Fruit fly (Drosophila melanogaster) whole organism, prepupa: ENCODE data around the gene Pk34A.
A peak's percentile ranks its signal among the peaks of the same experiment; 100 is the strongest.

Source experiments
- Blimp-1 ChIP-seq: fragments of 200-800 bp; sonication (Bioruptor generic); optimal IDR thresholded peaks from 3 replicates; lab custom pipeline; 2017; ENCODE audit warnings: missing biosample characterization, missing genetic modification characterization, mild to moderate bottlenecking, moderate library complexity, missing genetic modification reagents
- CG10631 ChIP-seq: fragments of 200-800 bp; sonication (Bioruptor generic); optimal IDR thresholded peaks from 2 replicates; lab custom pipeline; 2016; ENCODE audit warnings: missing biosample characterization, missing genetic modification characterization
- CG11294 ChIP-seq: fragments of 200-800 bp; sonication (Bioruptor generic); IDR thresholded peaks from 2 replicates; pipeline ENCODE4 v1.3.6; 2022; ENCODE audit warnings: missing biosample characterization, missing genetic modification characterization
- CG11762 ChIP-seq: fragments of 200-800 bp; sonication (Bioruptor generic); optimal IDR thresholded peaks from 3 replicates; lab custom pipeline; 2016; ENCODE audit warnings: missing biosample characterization, missing genetic modification characterization; ENCODE audit not compliant: insufficient read depth
- CG1621 ChIP-seq: fragments of 200-800 bp; sonication (Bioruptor generic); optimal IDR thresholded peaks from 3 replicates; lab custom pipeline; 2018; ENCODE audit warnings: missing biosample characterization, mild to moderate bottlenecking, missing genetic modification characterization
- CG16779 ChIP-seq: fragments of 200-800 bp; sonication (Bioruptor generic); optimal IDR thresholded peaks from 3 replicates; lab custom pipeline; 2017; ENCODE audit warnings: missing biosample characterization, mild to moderate bottlenecking, missing genetic modification characterization
- CG3032 ChIP-seq: fragments of 200-800 bp; optimal IDR thresholded peaks from 2 replicates; lab custom pipeline; 2019; ENCODE audit warnings: missing biosample characterization, mild to moderate bottlenecking, missing genetic modification characterization, moderate library complexity
- CG31627 ChIP-seq: fragments of 200-800 bp; sonication (Bioruptor generic); optimal IDR thresholded peaks from 3 replicates; lab custom pipeline; 2016; ENCODE audit warnings: missing biosample characterization, missing genetic modification characterization
- CG34406 ChIP-seq: fragments of 200-800 bp; sonication (Bioruptor generic); optimal IDR thresholded peaks from 3 replicates; lab custom pipeline; 2016; ENCODE audit warnings: missing biosample characterization, missing genetic modification characterization
- CG3919 ChIP-seq: fragments of 200-800 bp; sonication (Bioruptor generic); optimal IDR thresholded peaks from 3 replicates; lab custom pipeline; 2016; ENCODE audit warnings: missing biosample characterization, missing genetic modification characterization
- CG4318 ChIP-seq: fragments of 200-800 bp; sonication (Bioruptor generic); optimal IDR thresholded peaks from 3 replicates; lab custom pipeline; 2017; ENCODE audit warnings: missing biosample characterization, mild to moderate bottlenecking, missing genetic modification characterization
- CG6163 ChIP-seq: fragments of 200-800 bp; sonication (Bioruptor generic); IDR thresholded peaks from 3 replicates; pipeline ENCODE4 v1.3.6; 2022; ENCODE audit warnings: missing biosample characterization, missing genetic modification characterization
- CG6276 ChIP-seq: fragments of 200-800 bp; sonication (Bioruptor generic); optimal IDR thresholded peaks from 2 replicates; lab custom pipeline; 2017; ENCODE audit warnings: missing biosample characterization, mild to moderate bottlenecking, missing genetic modification characterization
- CG6792 ChIP-seq: fragments of 200-800 bp; sonication (Bioruptor generic); optimal IDR thresholded peaks from 3 replicates; lab custom pipeline; 2016; ENCODE audit warnings: missing biosample characterization, missing genetic modification characterization
- CG6808 ChIP-seq: fragments of 200-800 bp; sonication (Bioruptor generic); optimal IDR thresholded peaks from 3 replicates; lab custom pipeline; 2017; ENCODE audit warnings: missing biosample characterization, missing genetic modification characterization, mild to moderate bottlenecking, moderate library complexity, missing genetic modification reagents
- CG6854 ChIP-seq: fragments of 200-800 bp; sonication (Bioruptor generic); optimal IDR thresholded peaks from 2 replicates; lab custom pipeline; 2017; ENCODE audit warnings: missing biosample characterization, mild to moderate bottlenecking, missing genetic modification characterization
- CG7368 ChIP-seq: fragments of 200-800 bp; sonication (Bioruptor generic); optimal IDR thresholded peaks from 3 replicates; lab custom pipeline; 2016; ENCODE audit warnings: missing biosample characterization, missing genetic modification characterization
- CG8632 ChIP-seq: fragments of 200-800 bp; sonication (Bioruptor generic); optimal IDR thresholded peaks from 3 replicates; lab custom pipeline; 2016; ENCODE audit warnings: missing biosample characterization, missing genetic modification characterization
- CG9139 ChIP-seq: fragments of 200-800 bp; sonication (Bioruptor generic); optimal IDR thresholded peaks from 3 replicates; lab custom pipeline; 2017; ENCODE audit warnings: missing biosample characterization, mild to moderate bottlenecking, missing genetic modification characterization
- Eip75B ChIP-seq: fragments of 200-800 bp; sonication (Bioruptor generic); optimal IDR thresholded peaks from 3 replicates; lab custom pipeline; 2016; ENCODE audit warnings: missing biosample characterization, missing genetic modification characterization
- Eip78C ChIP-seq: fragments of 200-800 bp; sonication (Bioruptor generic); peaks from one replicate; lab custom pipeline; 2016; ENCODE audit warnings: missing biosample characterization, missing genetic modification characterization
- Ets96B ChIP-seq: fragments of 200-800 bp; optimal IDR thresholded peaks from 2 replicates; lab custom pipeline; 2019; ENCODE audit warnings: missing biosample characterization, mild to moderate bottlenecking, missing genetic modification characterization, moderate library complexity
- Gug ChIP-seq: fragments of 200-800 bp; sonication (Bioruptor generic); IDR thresholded peaks from 2 replicates; pipeline ENCODE4 v1.3.6; 2022; ENCODE audit warnings: missing biosample characterization, missing genetic modification characterization
- Hr38 ChIP-seq: sonication (Bioruptor generic); optimal IDR thresholded peaks from 2 replicates; lab custom pipeline; 2016; ENCODE audit warnings: missing biosample characterization, missing genetic modification characterization
- Hr39 ChIP-seq: fragments of 200-800 bp; sonication (Bioruptor generic); optimal IDR thresholded peaks from 2 replicates; lab custom pipeline; 2016; ENCODE audit warnings: missing biosample characterization, missing genetic modification characterization
- Hr4 ChIP-seq: fragments of 200-800 bp; sonication (Bioruptor generic); optimal IDR thresholded peaks from 3 replicates; lab custom pipeline; 2016; ENCODE audit warnings: missing biosample characterization, missing genetic modification characterization
- Lpt ChIP-seq: fragments of 200-800 bp; sonication (Bioruptor generic); optimal IDR thresholded peaks from 3 replicates; lab custom pipeline; 2016; ENCODE audit warnings: missing biosample characterization, missing genetic modification characterization
- Smox ChIP-seq: fragments of 200-800 bp; sonication (Bioruptor generic); optimal IDR thresholded peaks from 3 replicates; lab custom pipeline; 2016; ENCODE audit warnings: missing biosample characterization, missing genetic modification characterization
- Sox102F ChIP-seq: fragments of 200-800 bp; sonication (Bioruptor generic); optimal IDR thresholded peaks from 2 replicates; lab custom pipeline; 2016; ENCODE audit warnings: missing biosample characterization, mild to moderate bottlenecking, missing genetic modification characterization
- Sox14 ChIP-seq: fragments of 200-800 bp; sonication (Bioruptor generic); optimal IDR thresholded peaks from 3 replicates; lab custom pipeline; 2016; ENCODE audit warnings: missing biosample characterization, missing genetic modification characterization
- Sox15 ChIP-seq: fragments of 200-800 bp; sonication (Bioruptor generic); optimal IDR thresholded peaks from 3 replicates; lab custom pipeline; 2016; ENCODE audit warnings: missing biosample characterization, missing genetic modification characterization
- achi ChIP-seq: fragments of 200-800 bp; sonication (Bioruptor generic); optimal IDR thresholded peaks from 3 replicates; lab custom pipeline; 2016; ENCODE audit warnings: missing biosample characterization, missing genetic modification characterization
- acj6 ChIP-seq: fragments of 200-800 bp; sonication (Bioruptor generic); optimal IDR thresholded peaks from 3 replicates; lab custom pipeline; 2016; ENCODE audit warnings: missing biosample characterization, missing genetic modification characterization
- cyc ChIP-seq: fragments of 200-800 bp; sonication (Bioruptor generic); optimal IDR thresholded peaks from 3 replicates; lab custom pipeline; 2016; ENCODE audit warnings: missing biosample characterization, missing genetic modification characterization
- dac ChIP-seq: fragments of 200-800 bp; sonication (Bioruptor generic); optimal IDR thresholded peaks from 2 replicates; lab custom pipeline; 2017; ENCODE audit warnings: missing biosample characterization, mild to moderate bottlenecking, missing genetic modification characterization
- fkh ChIP-seq: fragments of 200-800 bp; sonication (Bioruptor generic); optimal IDR thresholded peaks from 3 replicates; lab custom pipeline; 2017; ENCODE audit warnings: missing biosample characterization, mild to moderate bottlenecking, missing genetic modification characterization, moderate library complexity
- pdm3 ChIP-seq: fragments of 200-800 bp; sonication (Bioruptor generic); optimal IDR thresholded peaks from 3 replicates; lab custom pipeline; 2016; ENCODE audit warnings: missing biosample characterization, missing genetic modification characterization
- salr ChIP-seq, 2 experiments: fragments of 200-800 bp; sonication (Bioruptor generic); optimal IDR thresholded peaks; 3 replicates each; lab custom pipeline; 2016 to 2018; ENCODE audit warnings: missing biosample characterization in 2 of 2, missing genetic modification characterization in 2 of 2, mild to moderate bottlenecking in 1 of 2
- spab ChIP-seq: fragments of 200-800 bp; sonication (Bioruptor generic); optimal IDR thresholded peaks from 2 replicates; lab custom pipeline; 2017; ENCODE audit warnings: missing biosample characterization, mild to moderate bottlenecking, missing genetic modification characterization, missing genetic modification reagents
- ss ChIP-seq, 2 experiments: fragments of 200-800 bp; sonication (Bioruptor generic); optimal IDR thresholded peaks; 2 replicates in 1 of 2; 3 replicates in 1 of 2; lab custom pipeline; 2017 to 2018; ENCODE audit warnings: mild to moderate bottlenecking in 2 of 2, missing biosample characterization in 2 of 2, missing genetic modification characterization in 2 of 2, moderate library complexity in 1 of 2
- svp ChIP-seq: fragments of 200-800 bp; sonication (Bioruptor generic); peaks from one replicate; lab custom pipeline; 2016; ENCODE audit warnings: missing biosample characterization, missing genetic modification characterization
- topi ChIP-seq: fragments of 200-800 bp; sonication (Bioruptor generic); optimal IDR thresholded peaks from 3 replicates; lab custom pipeline; 2016; ENCODE audit warnings: missing biosample characterization, missing genetic modification characterization
- vri ChIP-seq: fragments of 200-800 bp; sonication (Bioruptor generic); optimal IDR thresholded peaks from 3 replicates; lab custom pipeline; 2016; ENCODE audit warnings: missing biosample characterization, mild to moderate bottlenecking, missing genetic modification characterization

The Pk34A gene

DNA sequence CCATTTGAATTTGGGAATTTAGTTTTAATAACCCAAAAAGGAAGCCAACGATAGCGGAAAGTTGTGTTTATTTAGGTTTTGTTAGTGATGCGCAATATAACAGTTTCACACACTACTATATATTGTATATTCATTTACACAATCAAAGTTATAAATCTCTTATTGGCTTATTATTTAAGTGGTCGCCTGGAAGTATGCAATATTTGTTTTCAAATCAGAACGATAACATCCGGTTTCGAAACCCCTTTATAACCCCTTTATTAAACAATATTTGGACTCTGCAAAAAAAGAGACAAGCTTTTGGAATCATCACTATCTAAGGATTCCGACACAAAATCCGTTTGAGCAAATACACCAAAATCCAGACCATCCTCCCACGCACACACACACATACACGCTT is 707 bp upstream of the Pk34A start (continued):
- TF ChIP-seq CG6276 (GFP tag; lab: Kevin White, UChicago) (no peak), topi (GFP tag; lab: Kevin White, UChicago) (peak; percentile 34), Sox102F (GFP tag; lab: Kevin White, UChicago) (no peak), Hr4 (GFP tag; lab: Kevin White, UChicago) (no peak), spab (GFP tag; lab: Kevin White, UChicago) (no peak), Eip75B (GFP tag; lab: Kevin White, UChicago) (no peak), vri (GFP tag; lab: Kevin White, UChicago) (no peak)
- TF ChIP-seq, all 60 proteins: peak for 15

DNA sequence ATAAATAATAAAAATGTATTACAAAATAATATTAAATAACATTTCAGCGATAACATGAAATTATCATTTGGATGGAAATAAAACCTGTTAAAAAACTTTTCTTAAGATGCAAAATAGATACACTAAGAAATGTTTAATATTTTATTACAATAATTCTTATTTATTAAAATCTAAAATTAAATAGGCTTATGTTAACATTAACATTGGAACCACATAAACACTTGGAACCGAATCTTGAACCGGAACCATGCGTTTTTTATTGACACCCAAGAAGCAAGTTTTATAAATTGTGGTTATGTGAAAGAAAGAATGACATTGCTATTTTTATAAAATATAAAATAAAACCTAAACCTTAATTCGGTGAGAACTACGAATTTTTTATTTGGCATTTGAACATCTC is 1.6 kb downstream of the Pk34A start, which contains the start of gene kmg:
Gene kmg, plus strand, starts transcription at position 301 of the 400 bp plus-strand sequence.
- no peak for TF ChIP-seq Sox15
- TF ChIP-seq Blimp-1 (GFP tag; lab: Kevin White, UChicago), result no peak
- TF ChIP-seq CG16779, result no peak
- no peak for TF ChIP-seq CG3919 (GFP tag; lab: Kevin White, UChicago)
- no peak for TF ChIP-seq Hr39 (GFP tag; lab: Kevin White, UChicago)
- no peak for TF ChIP-seq CG6792 (GFP tag; lab: Kevin White, UChicago)
- TF ChIP-seq CG7368, result no peak
- TF ChIP-seq CG31627 (GFP tag; lab: Kevin White, UChicago), result no peak
- TF ChIP-seq CG34406 (GFP tag; lab: Kevin White, UChicago), result no peak
- no peak for TF ChIP-seq pdm3 (GFP tag; lab: Kevin White, UChicago)
- no peak for TF ChIP-seq CG6163 (GFP tag; lab: Robert Waterston, UW)
- no peak for TF ChIP-seq Gug (GFP tag; lab: Robert Waterston, UW)
- TF ChIP-seq salr (GFP tag; optimal IDR thresholded peaks at IDR 0.05; lab: Kevin White, UChicago), result no peak

DNA sequence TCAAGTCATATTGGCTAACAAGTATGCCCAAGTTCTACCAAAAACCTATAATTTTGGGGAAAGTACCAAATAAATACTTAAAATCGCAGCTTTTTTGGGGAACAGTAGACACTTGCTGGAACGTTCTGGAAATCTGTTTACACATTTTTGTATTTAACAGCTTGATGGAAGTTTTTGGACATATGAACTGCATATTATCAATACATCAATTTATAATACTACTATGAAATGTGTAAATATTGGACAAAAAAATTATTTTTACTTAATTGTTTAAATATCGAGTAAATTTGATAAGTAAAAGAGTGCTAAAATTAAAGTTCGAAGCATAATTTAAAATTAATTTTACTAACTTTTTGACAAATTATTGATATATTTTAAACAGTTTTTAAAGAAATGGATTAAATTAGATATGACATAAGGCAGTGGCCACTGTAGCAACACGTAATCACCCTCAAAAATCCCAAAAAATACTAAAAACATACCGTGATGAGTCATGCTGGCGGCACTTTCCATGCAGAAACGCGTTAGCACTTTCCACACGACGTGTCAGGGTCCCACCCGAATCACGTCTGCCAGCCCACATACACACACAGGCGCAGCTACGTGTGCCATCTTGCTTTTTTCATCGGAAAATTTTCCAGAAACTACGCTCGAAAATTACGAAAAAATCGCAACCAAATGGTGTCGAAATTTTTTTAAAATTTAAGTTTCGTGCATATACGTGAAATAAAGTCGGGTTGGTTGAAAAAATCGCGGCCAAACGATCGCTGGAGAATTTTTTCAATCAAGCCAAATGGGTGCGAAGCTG is 6.6 kb downstream of the Pk34A start, which contains the start of gene Sirt1:
Gene Sirt1, plus strand, starts transcription at position 571 of the 808 bp plus-strand sequence.
- TF ChIP-seq CG9139 (no peak), Hr38 (no peak), Sox14 (GFP tag; lab: Kevin White, UChicago) (peak; percentile 74), CG31627 (GFP tag; lab: Kevin White, UChicago) (peak; percentile 86), Ets96B (tag; lab: Kevin White, UChicago) (peak; percentile 87), dac (no peak), CG6276 (GFP tag; lab: Kevin White, UChicago) (peak; percentile 80), pdm3 (GFP tag; lab: Kevin White, UChicago) (peak; percentile 76), Gug (GFP tag; lab: Robert Waterston, UW) (no peak; the same call in none of the 2 replicates), CG6854 (GFP tag; lab: Kevin White, UChicago) (peak; percentile 75), acj6 (peak; percentile 88), CG1621 (peak; percentile 41), CG3919 (GFP tag; lab: Kevin White, UChicago) (peak; percentile 81), Lpt (GFP tag; lab: Kevin White, UChicago) (peak; percentile 60), vri (GFP tag; lab: Kevin White, UChicago) (no peak), fkh (GFP tag; lab: Kevin White, UChicago) (peak; percentile 39), svp (GFP tag; lab: Kevin White, UChicago) (no peak), CG8632 (GFP tag; lab: Kevin White, UChicago) (peak; percentile 87), topi (GFP tag; lab: Kevin White, UChicago) (peak; percentile 77), CG4318 (GFP tag; lab: Kevin White, UChicago) (peak; percentile 86), CG6808 (GFP tag; lab: Kevin White, UChicago) (peak; percentile 78), Eip78C (peak; percentile 90), Sox102F (GFP tag; lab: Kevin White, UChicago) (peak; percentile 32), achi (GFP tag; lab: Kevin White, UChicago) (peak; percentile 84), Smox (GFP tag; lab: Kevin White, UChicago) (peak; percentile 83), CG3032 (peak; percentile 87), CG10631 (GFP tag; lab: Kevin White, UChicago) (peak; percentile 92), salr (GFP tag; optimal IDR thresholded peaks at IDR 0.05; lab: Kevin White, UChicago) (peak; percentile 6 to 92), ss (GFP tag; optimal IDR thresholded peaks at IDR 0.05; lab: Kevin White, UChicago) (peak; percentile 6 to 80), Blimp-1 (GFP tag; lab: Kevin White, UChicago) (peak; percentile 78), Sox15 (peak; percentile 88), Hr4 (GFP tag; lab: Kevin White, UChicago) (peak; percentile 87), CG34406 (GFP tag; lab: Kevin White, UChicago) (peak; percentile 87), CG11762 (GFP tag; lab: Kevin White, UChicago) (peak; percentile 74), cyc (GFP tag; lab: Kevin White, UChicago) (peak; percentile 81), CG6163 (GFP tag; lab: Robert Waterston, UW) (no peak; the same call in 2 of the 3 replicates), Hr39 (GFP tag; lab: Kevin White, UChicago) (peak; percentile 85), CG11294 (GFP tag; lab: Robert Waterston, UW) (peak; percentile 63; the same call in 1 of the 2 replicates)
